Fruit fly (Drosophila melanogaster): ENCODE measurements around the gene CG18754.

CG18754 gene

dm6 chr3R:23657357-23658318, 26.2 kb upstream of the CG18754 start (continued):
- TF ChIP-seq mam (GFP tag; optimal IDR thresholded peaks at IDR 0.05): peak; percentile 17
- peak; percentile 90 for TF ChIP-seq kni (GFP tag; optimal IDR thresholded peaks at IDR 0.05)
- TF ChIP-seq dysf (GFP tag; IDR thresholded peaks at IDR 0.05): peak; percentile 57; the same call in 2 of the 3 replicates
- peak; percentile 34 for TF ChIP-seq CG9437 (GFP tag; optimal IDR thresholded peaks at IDR 0.05)
- peak; percentile 29 for TF ChIP-seq CG4617 (GFP tag; optimal IDR thresholded peaks at IDR 0.05; ENCODE audit: borderline replicate concordance)
- TF ChIP-seq odd (GFP tag; optimal IDR thresholded peaks at IDR 0.05): peak; percentile 86
- TF ChIP-seq CG11504 (tag; optimal IDR thresholded peaks at IDR 0.05): peak; percentile 25
- TF ChIP-seq tll (GFP tag; optimal IDR thresholded peaks at IDR 0.05): peak in 1 of 2 experiments; percentile 76
- TF ChIP-seq CG10431 (GFP tag; optimal IDR thresholded peaks at IDR 0.05): peak; percentile 72
- TF ChIP-seq ap (GFP tag; IDR thresholded peaks at IDR 0.05): peak; percentile 40; the same call in 1 of the 2 replicates
- TF ChIP-seq CG14050 (GFP tag; IDR thresholded peaks at IDR 0.05): 0 out of 3 replicates have a peak, but pooled peaks have one; percentile 35
- peak; percentile 88 for TF ChIP-seq run (tag; optimal IDR thresholded peaks at IDR 0.05)
- peak; percentile 63 for TF ChIP-seq CG6689 (GFP tag; IDR thresholded peaks at IDR 0.05)
- peak; percentile 87 for TF ChIP-seq CG15514 (GFP tag; optimal IDR thresholded peaks at IDR 0.05)
- peak; percentile 47 for TF ChIP-seq tup (GFP tag; optimal IDR thresholded peaks at IDR 0.05)
- TF ChIP-seq emc (GFP tag; optimal IDR thresholded peaks at IDR 0.05): no peak
- TF ChIP-seq Sox102F (GFP tag; optimal IDR thresholded peaks at IDR 0.05): peak; percentile 35
- peak; percentile 89 for TF ChIP-seq ATbp (GFP tag; optimal IDR thresholded peaks at IDR 0.05)
- TF ChIP-seq Hey (tag; optimal IDR thresholded peaks at IDR 0.05): peak; percentile 61
- peak; percentile 67 for TF ChIP-seq CG17361 (GFP tag; IDR thresholded peaks at IDR 0.05)
- peak; percentile 24 for TF ChIP-seq CG4424 (GFP tag; optimal IDR thresholded peaks at IDR 0.05)
- no peak for TF ChIP-seq Deaf1 (tag; optimal IDR thresholded peaks at IDR 0.05)
- peak; percentile 40; the same call in 1 of the 2 replicates for TF ChIP-seq Rfx (GFP tag; IDR thresholded peaks at IDR 0.05)
- no peak for TF ChIP-seq BEAF-32 (GFP tag; optimal IDR thresholded peaks at IDR 0.05)
- peak; percentile 73 for TF ChIP-seq NC2α (GFP tag; optimal IDR thresholded peaks at IDR 0.05)
- no peak for TF ChIP-seq dati (GFP tag; IDR thresholded peaks at IDR 0.05)
- TF ChIP-seq CG14710 (tag; optimal IDR thresholded peaks at IDR 0.05): peak; percentile 76
- peak; percentile 17 for TF ChIP-seq Dip3 (GFP tag; optimal IDR thresholded peaks at IDR 0.05)
- peak; percentile 0 for TF ChIP-seq nom (GFP tag; optimal IDR thresholded peaks at IDR 0.05)
- TF ChIP-seq CG10565 (GFP tag; optimal IDR thresholded peaks at IDR 0.05): peak; percentile 3
- peak; percentile 86; the same call in 2 of the 3 replicates for TF ChIP-seq so (GFP tag; IDR thresholded peaks at IDR 0.05)
- no peak for TF ChIP-seq ham (GFP tag; IDR thresholded peaks at IDR 0.05)
- TF ChIP-seq btn (GFP tag; optimal IDR thresholded peaks at IDR 0.05): peak; percentile 19
- peak; percentile 72 for TF ChIP-seq row (GFP tag; IDR thresholded peaks at IDR 0.05)
- peak in 1 of 2 experiments; percentile 48 for TF ChIP-seq bsh (GFP tag; optimal IDR thresholded peaks at IDR 0.05)
- TF ChIP-seq CG17385 (GFP tag; optimal IDR thresholded peaks at IDR 0.05): peak; percentile 65
- TF ChIP-seq CG16815 (GFP tag; optimal IDR thresholded peaks at IDR 0.05): peak; percentile 26
- TF ChIP-seq Hmr (GFP tag; optimal IDR thresholded peaks at IDR 0.05): peak; percentile 47
- peak; percentile 88 for TF ChIP-seq CG15601 (tag; optimal IDR thresholded peaks at IDR 0.05)
- no peak for TF ChIP-seq tin (GFP tag; optimal IDR thresholded peaks at IDR 0.05)
- peak; percentile 62 for TF ChIP-seq CG9876 (GFP tag; optimal IDR thresholded peaks at IDR 0.05)
- TF ChIP-seq Abd-B (GFP tag; optimal IDR thresholded peaks at IDR 0.05): no peak
- TF ChIP-seq CG13287 (GFP tag; IDR thresholded peaks at IDR 0.05; ENCODE audit: partially characterized antibody): no peak
- no peak for TF ChIP-seq zfh2 (GFP tag; optimal IDR thresholded peaks at IDR 0.05)
- TF ChIP-seq Lim3 (GFP tag; IDR thresholded peaks at IDR 0.05): no peak
- no peak for TF ChIP-seq croc (GFP tag; conservative IDR thresholded peaks at IDR 0.05)
- no peak for TF ChIP-seq CG14860 (GFP tag; IDR thresholded peaks at IDR 0.05; ENCODE audit: partially characterized antibody)
